Worm (Caenorhabditis elegans): ENCODE measurements around the gene ZC412.5.

- TF ChIP-seq unc-62 (GFP tag; optimal IDR thresholded peaks at IDR 0.05) (no peak), elt-3 (tag; optimal IDR thresholded peaks at IDR 0.05) (no peak), mab-5 (tag; optimal IDR thresholded peaks at IDR 0.05) (no peak), ztf-11 (tag; optimal IDR thresholded peaks at IDR 0.05) (no peak), nhr-237 (tag; optimal IDR thresholded peaks at IDR 0.05) (no peak), lin-32 (GFP tag; optimal IDR thresholded peaks at IDR 0.05) (no peak), flh-1 (GFP tag; optimal IDR thresholded peaks at IDR 0.05) (no peak), snpc-4 (tag; optimal IDR thresholded peaks at IDR 0.05) (no peak), M03D4.4 (tag; optimal IDR thresholded peaks at IDR 0.05) (no peak), zip-8 (tag; optimal IDR thresholded peaks at IDR 0.05) (no peak), nhr-12 (tag; optimal IDR thresholded peaks at IDR 0.05) (no peak), nhr-28 (tag; optimal IDR thresholded peaks at IDR 0.05) (no peak), nhr-2 (tag; optimal IDR thresholded peaks at IDR 0.05) (no peak)
These were observed 46.2 kb upstream of the ZC412.5 start, which contains the start of gene zmp-4 for ce11 chrV:14921509-14921908.

Measured in whole organism, mixed stage, embryonic.